Fruit fly (Drosophila melanogaster) whole organism, embryonic: ENCODE measurements around the gene Alg12.

Experiments used
- Adf1 ChIP-seq: fragments of 200-800 bp; sonication (Bioruptor generic); IDR thresholded peaks from 2 replicates; pipeline ENCODE4 v1.3.6; 2022; ENCODE audit warnings: missing biosample characterization, missing genetic modification characterization
- Bgb ChIP-seq: fragments of 200-800 bp; sonication (Bioruptor generic); IDR thresholded peaks from 2 replicates; pipeline ENCODE4 v1.3.6; 2022; ENCODE audit warnings: missing biosample characterization, missing genetic modification characterization; ENCODE audit not compliant: partially characterized antibody
- Bteb2 ChIP-seq: fragments of 200-800 bp; sonication (Bioruptor generic); optimal IDR thresholded peaks from 2 replicates; lab custom pipeline; 2016; ENCODE audit warnings: missing biosample characterization, missing genetic modification characterization
- CG10959 ChIP-seq: fragments of 200-800 bp; sonication (Bioruptor generic); IDR thresholded peaks from 2 replicates; pipeline ENCODE4 v1.3.6; 2022; ENCODE audit warnings: missing biosample characterization, missing genetic modification characterization
- CG12104 ChIP-seq: fragments of 200-800 bp; sonication (Bioruptor generic); optimal IDR thresholded peaks from 3 replicates; lab custom pipeline; 2016; ENCODE audit warnings: missing biosample characterization, missing genetic modification characterization
- CG12219 ChIP-seq: fragments of 200-800 bp; sonication (Bioruptor generic); optimal IDR thresholded peaks from 3 replicates; lab custom pipeline; 2018; ENCODE audit warnings: missing biosample characterization, mild to moderate bottlenecking, missing genetic modification characterization
- CG12236 ChIP-seq: fragments of 200-800 bp; sonication (Bioruptor generic); optimal IDR thresholded peaks from 2 replicates; lab custom pipeline; 2016; ENCODE audit warnings: missing biosample characterization, missing genetic modification characterization
- CG13296 ChIP-seq: fragments of 200-800 bp; sonication (Bioruptor generic); optimal IDR thresholded peaks from 3 replicates; lab custom pipeline; 2018; ENCODE audit warnings: missing biosample characterization, mild to moderate bottlenecking, missing genetic modification characterization
- CG14710 ChIP-seq: fragments of 200-800 bp; sonication (Bioruptor generic); optimal IDR thresholded peaks from 3 replicates; lab custom pipeline; 2019; ENCODE audit warnings: missing biosample characterization, mild to moderate bottlenecking, missing genetic modification characterization, moderate library complexity
- CG17361 ChIP-seq: fragments of 200-800 bp; sonication (Bioruptor generic); IDR thresholded peaks from 3 replicates; pipeline ENCODE4 v1.3.6; 2022; ENCODE audit warnings: missing biosample characterization, missing genetic modification characterization
- CG17568 ChIP-seq: fragments of 200-800 bp; sonication (Bioruptor generic); optimal IDR thresholded peaks from 2 replicates; lab custom pipeline; 2018; ENCODE audit warnings: missing biosample characterization, mild to moderate bottlenecking, missing genetic modification characterization, moderate library complexity
- CG18619 ChIP-seq: fragments of 200-800 bp; sonication (Bioruptor generic); optimal IDR thresholded peaks from 3 replicates; lab custom pipeline; 2017; ENCODE audit warnings: missing biosample characterization, mild to moderate bottlenecking, missing genetic modification characterization
- CG2129 ChIP-seq: fragments of 200-800 bp; sonication (Bioruptor generic); IDR thresholded peaks from 2 replicates; pipeline ENCODE4 v1.3.6; 2022; ENCODE audit warnings: missing biosample characterization, missing genetic modification characterization; ENCODE audit not compliant: partially characterized antibody
- CG32532 ChIP-seq: fragments of 200-800 bp; sonication (Bioruptor generic); IDR thresholded peaks from 2 replicates; pipeline ENCODE4 v1.3.6; 2022; ENCODE audit warnings: missing biosample characterization, missing genetic modification characterization
- CG42726 ChIP-seq: fragments of 200-800 bp; sonication (Bioruptor generic); IDR thresholded peaks from 2 replicates; pipeline ENCODE4 v1.3.6; 2022; ENCODE audit warnings: missing biosample characterization, missing genetic modification characterization; ENCODE audit not compliant: partially characterized antibody
- CG4328 ChIP-seq: fragments of 200-800 bp; sonication (Bioruptor generic); optimal IDR thresholded peaks from 3 replicates; lab custom pipeline; 2017; ENCODE audit warnings: missing biosample characterization, missing genetic modification reagents, missing genetic modification characterization
- CG4854 ChIP-seq: fragments of 200-800 bp; sonication (Bioruptor generic); optimal IDR thresholded peaks from 2 replicates; lab custom pipeline; 2016; ENCODE audit warnings: missing biosample characterization, missing genetic modification characterization, inconsistent platforms
- CG5180 ChIP-seq: fragments of 200-800 bp; sonication (Bioruptor generic); optimal IDR thresholded peaks from 3 replicates; lab custom pipeline; 2017; ENCODE audit warnings: missing biosample characterization, missing genetic modification characterization, mild to moderate bottlenecking, moderate library complexity, missing genetic modification reagents
- CG8944 ChIP-seq: fragments of 200-800 bp; sonication (Bioruptor generic); optimal IDR thresholded peaks from 3 replicates; lab custom pipeline; 2016; ENCODE audit warnings: missing biosample characterization, missing genetic modification characterization
- Ets97D ChIP-seq: fragments of 200-800 bp; sonication (Bioruptor generic); optimal IDR thresholded peaks from 3 replicates; lab custom pipeline; 2016; ENCODE audit warnings: missing biosample characterization, missing genetic modification characterization
- HHEX ChIP-seq: fragments of 200-800 bp; sonication (Bioruptor generic); optimal IDR thresholded peaks from 3 replicates; lab custom pipeline; 2017; ENCODE audit warnings: missing biosample characterization, mild to moderate bottlenecking, missing genetic modification characterization, missing genetic modification reagents
- Hr78 ChIP-seq, 2 experiments: fragments of 200-800 bp in 1 of 2; fragments of >200 bp in 1 of 2; sonication (Bioruptor generic) in 1 of 2; optimal IDR thresholded peaks; 2 replicates each; lab custom pipeline; 2017 to 2019; ENCODE audit warnings: missing biosample characterization in 2 of 2, missing genetic modification characterization in 2 of 2, mild to moderate bottlenecking in 1 of 2, moderate library complexity in 1 of 2
- Lhr ChIP-seq: fragments of 200-800 bp; sonication (Bioruptor generic); optimal IDR thresholded peaks from 3 replicates; lab custom pipeline; 2017; ENCODE audit warnings: mild to moderate bottlenecking, missing biosample characterization, missing genetic modification reagents, missing genetic modification characterization
- Meics ChIP-seq: fragments of 200-800 bp; sonication (Bioruptor generic); optimal IDR thresholded peaks from 2 replicates; lab custom pipeline; 2017; ENCODE audit warnings: missing biosample characterization, mild to moderate bottlenecking, missing genetic modification characterization
- NFAT ChIP-seq: fragments of 200-800 bp; sonication (Bioruptor generic); IDR thresholded peaks from 2 replicates; pipeline ENCODE4 v1.3.6; 2022; ENCODE audit warnings: missing biosample characterization, missing genetic modification characterization
- Nf-YA ChIP-seq: fragments of 200-800 bp; sonication (Bioruptor generic); IDR thresholded peaks from 2 replicates; pipeline ENCODE4 v1.3.6; 2022; ENCODE audit warnings: missing biosample characterization, missing genetic modification characterization
- Opbp ChIP-seq: fragments of 200-800 bp; sonication (Bioruptor generic); IDR thresholded peaks from 3 replicates; pipeline ENCODE4 v1.3.6; 2022; ENCODE audit warnings: missing biosample characterization, missing genetic modification characterization; ENCODE audit not compliant: partially characterized antibody
- Scr ChIP-seq: fragments of 200-800 bp; sonication (Bioruptor generic); IDR thresholded peaks from 2 replicates; pipeline ENCODE4 v1.3.6; 2022; ENCODE audit warnings: missing biosample characterization, missing genetic modification characterization; ENCODE audit not compliant: partially characterized antibody
- Taf1 ChIP-seq: fragments of 200-800 bp; sonication (Bioruptor generic); IDR thresholded peaks from 2 replicates; pipeline ENCODE4 v1.3.6; 2022; ENCODE audit warnings: missing biosample characterization, missing genetic modification characterization
- ab ChIP-seq: fragments of 200-800 bp; sonication (Bioruptor generic); optimal IDR thresholded peaks from 2 replicates; lab custom pipeline; 2016; ENCODE audit warnings: missing biosample characterization, missing genetic modification characterization
- az2 ChIP-seq: fragments of 200-800 bp; sonication (Bioruptor generic); optimal IDR thresholded peaks from 3 replicates; lab custom pipeline; 2016; ENCODE audit warnings: missing biosample characterization, missing genetic modification characterization
- cg ChIP-seq: fragments of 200-800 bp; sonication (Bioruptor generic); optimal IDR thresholded peaks from 3 replicates; lab custom pipeline; 2019; ENCODE audit warnings: missing biosample characterization, mild to moderate bottlenecking, missing genetic modification characterization, moderate library complexity
- chif ChIP-seq, 2 experiments: fragments of 200-800 bp; sonication (Bioruptor generic); optimal IDR thresholded peaks; 3 replicates each; lab custom pipeline; 2016; ENCODE audit warnings: missing biosample characterization in 2 of 2, missing genetic modification characterization in 2 of 2
- cwo ChIP-seq: fragments of 200-800 bp; sonication (Bioruptor generic); optimal IDR thresholded peaks from 3 replicates; lab custom pipeline; 2017; ENCODE audit warnings: missing biosample characterization, missing genetic modification characterization, mild to moderate bottlenecking, moderate library complexity, missing genetic modification reagents
- dm ChIP-seq: fragments of 200-800 bp; sonication (Bioruptor generic); optimal IDR thresholded peaks from 3 replicates; lab custom pipeline; 2016; ENCODE audit warnings: missing biosample characterization, missing genetic modification characterization
- fu2 ChIP-seq: fragments of 200-800 bp; sonication (Bioruptor generic); optimal IDR thresholded peaks from 2 replicates; lab custom pipeline; 2016; ENCODE audit warnings: missing biosample characterization, missing genetic modification characterization
- gem ChIP-seq: fragments of 200-800 bp; sonication (Bioruptor generic); optimal IDR thresholded peaks from 2 replicates; lab custom pipeline; 2019; ENCODE audit warnings: missing biosample characterization, mild to moderate bottlenecking, missing genetic modification characterization, moderate library complexity
- grau ChIP-seq: fragments of 200-800 bp; optimal IDR thresholded peaks from 3 replicates; lab custom pipeline; 2019; ENCODE audit warnings: missing biosample characterization, mild to moderate bottlenecking, missing genetic modification characterization, moderate library complexity
- lab ChIP-seq: fragments of 200-800 bp; sonication (Bioruptor generic); optimal IDR thresholded peaks from 3 replicates; lab custom pipeline; 2017; ENCODE audit warnings: missing biosample characterization, missing genetic modification characterization, mild to moderate bottlenecking, moderate library complexity, missing genetic modification reagents
- nau ChIP-seq: fragments of 200-800 bp; sonication (Bioruptor generic); optimal IDR thresholded peaks from 3 replicates; lab custom pipeline; 2017; ENCODE audit warnings: missing biosample characterization, mild to moderate bottlenecking, missing genetic modification characterization, missing genetic modification reagents
- nom ChIP-seq: fragments of 200-800 bp; sonication (Bioruptor generic); optimal IDR thresholded peaks from 2 replicates; lab custom pipeline; 2017; ENCODE audit warnings: missing biosample characterization, missing genetic modification characterization, mild to moderate bottlenecking, moderate library complexity, missing genetic modification reagents
- org-1 ChIP-seq: fragments of 200-800 bp; sonication (Bioruptor generic); optimal IDR thresholded peaks from 2 replicates; lab custom pipeline; 2017; ENCODE audit warnings: missing biosample characterization, missing genetic modification characterization
- pum ChIP-seq: fragments of 200-800 bp; sonication (Bioruptor generic); optimal IDR thresholded peaks from 2 replicates; lab custom pipeline; 2016; ENCODE audit warnings: missing biosample characterization, missing genetic modification characterization
- sr ChIP-seq: fragments of 200-800 bp; sonication (Bioruptor generic); IDR thresholded peaks from 3 replicates; pipeline ENCODE4 v1.3.6; 2022; ENCODE audit warnings: missing biosample characterization, missing genetic modification characterization
- stc ChIP-seq: fragments of 200-800 bp; sonication (Bioruptor generic); IDR thresholded peaks from 2 replicates; pipeline ENCODE4 v1.3.6; 2022; ENCODE audit warnings: missing biosample characterization, missing genetic modification characterization
- vfl ChIP-seq: fragments of 200-800 bp; sonication (Bioruptor generic); optimal IDR thresholded peaks from 2 replicates; lab custom pipeline; 2016; ENCODE audit warnings: missing biosample characterization, missing genetic modification characterization
- wek ChIP-seq: fragments of 200-800 bp; sonication (Bioruptor generic); optimal IDR thresholded peaks from 3 replicates; lab custom pipeline; 2018; ENCODE audit warnings: missing biosample characterization, mild to moderate bottlenecking, missing genetic modification characterization, moderate library complexity
- zen ChIP-seq: fragments of 200-800 bp; sonication (Bioruptor generic); optimal IDR thresholded peaks from 3 replicates; lab custom pipeline; 2018; ENCODE audit warnings: missing biosample characterization, mild to moderate bottlenecking, missing genetic modification characterization, moderate library complexity
- zf30C ChIP-seq: fragments of 200-800 bp; sonication (Bioruptor generic); optimal IDR thresholded peaks from 3 replicates; lab custom pipeline; 2018; ENCODE audit warnings: missing biosample characterization, mild to moderate bottlenecking, missing genetic modification characterization

Gene Alg12

dm6 chr3R:9771519-9771972 is 15.3 kb downstream of the Alg12 start, which contains the start of gene CG9471 (continued):
- TF ChIP-seq Nf-YA (GFP tag; lab: Robert Waterston, UW), result peak; percentile 88
- TF ChIP-seq CG12104 (GFP tag; lab: Kevin White, UChicago), result peak; percentile 85
- peak; percentile 70 for TF ChIP-seq CG5180
- TF ChIP-seq Scr (GFP tag; lab: Robert Waterston, UW), result no peak
- peak; percentile 99 for TF ChIP-seq grau
- TF ChIP-seq dm (GFP tag; lab: Kevin White, UChicago), result peak; percentile 68
- TF ChIP-seq cwo, result peak; percentile 85
- no peak for TF ChIP-seq zf30C
- TF ChIP-seq Bgb (GFP tag; lab: Robert Waterston, UW), result peak; percentile 15; the same call in 1 of the 2 replicates
- peak; percentile 88 for TF ChIP-seq pum (GFP tag; lab: Kevin White, UChicago)
- TF ChIP-seq Hr78 (GFP tag; optimal IDR thresholded peaks at IDR 0.05; lab: Kevin White, UChicago), result peak in 1 of 2 experiments; percentile 73
- TF ChIP-seq Lhr (GFP tag; lab: Kevin White, UChicago), result peak; percentile 34
- TF ChIP-seq fu2, result peak; percentile 90
- peak; percentile 86 for TF ChIP-seq nom (GFP tag; lab: Kevin White, UChicago)
- TF ChIP-seq cg (GFP tag; lab: Kevin White, UChicago), result no peak
- peak; percentile 94 for TF ChIP-seq CG32532 (GFP tag; lab: Robert Waterston, UW)
- peak; percentile 86 for TF ChIP-seq CG14710
- TF ChIP-seq chif (GFP tag; optimal IDR thresholded peaks at IDR 0.05; lab: Kevin White, UChicago), result peak; percentile 85 to 89
- TF ChIP-seq CG12236 (GFP tag; lab: Kevin White, UChicago), result peak; percentile 81
- TF ChIP-seq CG17361 (GFP tag; lab: Robert Waterston, UW), result peak; percentile 93
- TF ChIP-seq Opbp (GFP tag; lab: Robert Waterston, UW), result no peak
- TF ChIP-seq ab, result peak; percentile 43
- peak; percentile 83 for TF ChIP-seq CG4328 (GFP tag; lab: Kevin White, UChicago)
- peak; percentile 91 for TF ChIP-seq CG13296 (GFP tag; lab: Kevin White, UChicago)
- TF ChIP-seq wek (GFP tag; lab: Kevin White, UChicago), result peak; percentile 73
- TF ChIP-seq HHEX (GFP tag; lab: Kevin White, UChicago), result peak; percentile 93
- TF ChIP-seq gem (tag; lab: Kevin White, UChicago), result peak; percentile 95
- TF ChIP-seq CG12219, result peak; percentile 86
- peak; percentile 88 for TF ChIP-seq CG4854
- peak; percentile 88 for TF ChIP-seq Taf1
- TF ChIP-seq NFAT (GFP tag; lab: Robert Waterston, UW), result peak; percentile 72
- peak; percentile 87 for TF ChIP-seq nau
- TF ChIP-seq Ets97D (GFP tag; lab: Kevin White, UChicago), result peak; percentile 70
- TF ChIP-seq stc (GFP tag; lab: Robert Waterston, UW), result peak; percentile 94
- peak; percentile 71 for TF ChIP-seq Adf1 (GFP tag; lab: Robert Waterston, UW)
- no peak for TF ChIP-seq CG17568 (GFP tag; lab: Kevin White, UChicago)
- peak; percentile 81 for TF ChIP-seq CG10959 (GFP tag; lab: Robert Waterston, UW)
- TF ChIP-seq az2 (GFP tag; lab: Kevin White, UChicago), result peak; percentile 93
- TF ChIP-seq zen, result peak; percentile 88
- TF ChIP-seq vfl (GFP tag; lab: Kevin White, UChicago), result peak; percentile 82
- peak; percentile 93 for TF ChIP-seq Meics (GFP tag; lab: Kevin White, UChicago)
- peak; percentile 48; the same call in 1 of the 3 replicates for TF ChIP-seq sr (GFP tag; lab: Robert Waterston, UW)
- peak; percentile 82 for TF ChIP-seq org-1 (GFP tag; lab: Kevin White, UChicago)
- TF ChIP-seq CG2129, result no peak
- TF ChIP-seq lab (GFP tag; lab: Kevin White, UChicago), result peak; percentile 96
- TF ChIP-seq CG8944, result peak; percentile 88
- TF ChIP-seq Bteb2, result peak; percentile 93
- TF ChIP-seq CG18619 (GFP tag; lab: Kevin White, UChicago), result peak; percentile 84
- no peak for TF ChIP-seq CG42726 (GFP tag; lab: Robert Waterston, UW)
